Worm (Caenorhabditis elegans): ENCODE measurements around the gene C18D4.12.

C18D4.12 gene

ce11 chrV:17546931-17547330 lies 16.5 kb upstream of the C18D4.12 start:
- peak; percentile 76 for TF ChIP-seq elt-2 (tag; optimal IDR thresholded peaks at IDR 0.05)
- TF ChIP-seq mml-1 (tag; optimal IDR thresholded peaks at IDR 0.05): no peak
- peak; percentile 33 for TF ChIP-seq pqm-1 (tag; optimal IDR thresholded peaks at IDR 0.05)

DNA sequence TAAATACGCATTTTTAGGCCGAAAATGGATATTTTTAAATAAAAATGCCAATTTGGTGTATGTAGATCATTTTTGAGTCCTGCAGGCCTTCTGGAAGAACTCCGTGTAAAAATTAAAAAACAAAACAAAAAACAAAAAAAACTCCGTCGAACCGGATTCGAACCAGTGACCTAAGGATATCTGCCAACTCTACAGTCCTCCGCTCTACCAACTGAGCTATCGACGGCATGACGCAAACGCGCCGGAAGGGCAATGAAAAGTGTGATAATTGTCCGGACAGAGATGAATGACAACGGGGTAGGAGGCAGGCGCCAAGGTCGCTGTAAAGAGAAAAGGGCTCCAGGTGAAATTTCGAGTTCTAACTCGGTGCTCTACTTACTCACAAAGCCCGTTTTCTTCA lies 11.9 kb upstream of the C18D4.12 start:
- TF ChIP-seq lin-15B (tag; optimal IDR thresholded peaks at IDR 0.05) (no peak), ztf-4 (tag; optimal IDR thresholded peaks at IDR 0.05) (no peak), fkh-10 (GFP tag; optimal IDR thresholded peaks at IDR 0.05) (no peak), elt-2 (tag; optimal IDR thresholded peaks at IDR 0.05) (no peak), nhr-28 (tag; optimal IDR thresholded peaks at IDR 0.05) (no peak), sea-2 (GFP tag; optimal IDR thresholded peaks at IDR 0.05) (no peak), hmg-11 (tag; optimal IDR thresholded peaks at IDR 0.05) (no peak), daf-12 (tag; optimal IDR thresholded peaks at IDR 0.05) (no peak), tbx-2 (tag; optimal IDR thresholded peaks at IDR 0.05) (no peak), nhr-23 (tag; optimal IDR thresholded peaks at IDR 0.05) (no peak), ama-1 (optimal IDR thresholded peaks at IDR 0.05) (no peak), nhr-12 (tag; optimal IDR thresholded peaks at IDR 0.05) (no peak), ceh-82 (tag; optimal IDR thresholded peaks at IDR 0.05) (no peak), R02D3.7 (tag; optimal IDR thresholded peaks at IDR 0.05) (no peak)

ce11 chrV:17540295-17540694 lies 9.9 kb upstream of the C18D4.12 start, which contains the start of gene srz-25:
TSS of gene srz-25 (plus strand) at chrV:17540595.
- no peak for TF ChIP-seq fkh-2 (tag; optimal IDR thresholded peaks at IDR 0.05)
- TF ChIP-seq egl-27 (tag; optimal IDR thresholded peaks at IDR 0.05): no peak
- TF ChIP-seq lin-15B (tag; optimal IDR thresholded peaks at IDR 0.05): no peak
- TF ChIP-seq aly-2 (tag; optimal IDR thresholded peaks at IDR 0.05): no peak
- TF ChIP-seq snpc-4 (tag; optimal IDR thresholded peaks at IDR 0.05): no peak
- no peak for TF ChIP-seq nfya-1 (tag; optimal IDR thresholded peaks at IDR 0.05; ENCODE audit: insufficient read depth)
- no peak for TF ChIP-seq nhr-76 (tag; optimal IDR thresholded peaks at IDR 0.05)
- no peak for TF ChIP-seq lin-39 (tag; optimal IDR thresholded peaks at IDR 0.05)
- no peak for TF ChIP-seq mml-1 (tag; optimal IDR thresholded peaks at IDR 0.05)
- TF ChIP-seq unc-62 (GFP tag; optimal IDR thresholded peaks at IDR 0.05): no peak
- no peak for TF ChIP-seq nhr-43 (tag; optimal IDR thresholded peaks at IDR 0.05; ENCODE audit: poor library complexity, severe bottlenecking)
- TF ChIP-seq pha-4 (tag; optimal IDR thresholded peaks at IDR 0.05): no peak
- TF ChIP-seq elt-2 (tag; optimal IDR thresholded peaks at IDR 0.05): no peak
- TF ChIP-seq ztf-4 (tag; optimal IDR thresholded peaks at IDR 0.05): no peak
- TF ChIP-seq ceh-28 (tag; optimal IDR thresholded peaks at IDR 0.05): no peak
- no peak for TF ChIP-seq zag-1 (tag; optimal IDR thresholded peaks at IDR 0.05)
- TF ChIP-seq nhr-11 (tag; optimal IDR thresholded peaks at IDR 0.05): no peak
- no peak for TF ChIP-seq elt-3 (tag; optimal IDR thresholded peaks at IDR 0.05)

- TF ChIP-seq nfya-1 (tag; optimal IDR thresholded peaks at IDR 0.05; ENCODE audit: insufficient read depth): no peak
- TF ChIP-seq ztf-11 (tag; optimal IDR thresholded peaks at IDR 0.05): no peak
- no peak for TF ChIP-seq ZK546.5 (tag; optimal IDR thresholded peaks at IDR 0.05)
- no peak for TF ChIP-seq nhr-11 (tag; optimal IDR thresholded peaks at IDR 0.05)
- TF ChIP-seq pqm-1 (tag; optimal IDR thresholded peaks at IDR 0.05): no peak
- TF ChIP-seq ceh-16 (tag; optimal IDR thresholded peaks at IDR 0.05): no peak
- no peak for TF ChIP-seq lsy-12 (tag; optimal IDR thresholded peaks at IDR 0.05)
- TF ChIP-seq nhr-28 (tag; optimal IDR thresholded peaks at IDR 0.05): no peak
- no peak for TF ChIP-seq daf-12 (tag; optimal IDR thresholded peaks at IDR 0.05)
- no peak for TF ChIP-seq elt-1 (tag; optimal IDR thresholded peaks at IDR 0.05)
- TF ChIP-seq ztf-4 (tag; optimal IDR thresholded peaks at IDR 0.05): no peak
- TF ChIP-seq hmg-11 (tag; optimal IDR thresholded peaks at IDR 0.05): no peak
- no peak for TF ChIP-seq tbx-2 (tag; optimal IDR thresholded peaks at IDR 0.05)
- TF ChIP-seq elt-2 (tag; optimal IDR thresholded peaks at IDR 0.05): no peak
- TF ChIP-seq unc-62 (GFP tag; optimal IDR thresholded peaks at IDR 0.05): no peak
- no peak for TF ChIP-seq ceh-82 (tag; optimal IDR thresholded peaks at IDR 0.05)
- no peak for TF ChIP-seq R02D3.7 (tag; optimal IDR thresholded peaks at IDR 0.05)
- TF ChIP-seq mdl-1 (tag; optimal IDR thresholded peaks at IDR 0.05): no peak
- TF ChIP-seq lin-39 (tag; optimal IDR thresholded peaks at IDR 0.05): no peak
- TF ChIP-seq nhr-25 (tag; optimal IDR thresholded peaks at IDR 0.05): no peak
Measured at ce11 chrV:17539289-17539688, 8.9 kb upstream of the C18D4.12 start.
